Worm (Caenorhabditis elegans) whole organism, early embryonic: ENCODE measurements around the gene degl-2.

Experiments
- B0310.2 ChIP-seq: sonication (generic microtip); optimal IDR thresholded peaks from 2 replicates; lab custom pipeline; 2016; ENCODE audit warnings: mild to moderate bottlenecking, missing genetic modification characterization, missing compliant biosample characterization
- ama-1 ChIP-seq: fragments of 150-350 bp; optimal IDR thresholded peaks from 2 replicates; lab custom pipeline; 2014
- ceh-13 ChIP-seq: fragments of 200-800 bp; sonication (Bioruptor generic); optimal IDR thresholded peaks from 2 replicates; lab custom pipeline; 2018; ENCODE audit warnings: mild to moderate bottlenecking, missing genetic modification characterization, missing compliant biosample characterization
- ceh-36 ChIP-seq: sonication (generic microtip); optimal IDR thresholded peaks from 2 replicates; lab custom pipeline; 2016; ENCODE audit warnings: missing genetic modification characterization, inconsistent platforms, missing compliant biosample characterization
- ets-7 ChIP-seq: sonication (generic microtip); optimal IDR thresholded peaks from 2 replicates; lab custom pipeline; 2016; ENCODE audit warnings: missing genotype, missing genetic modification characterization, missing compliant biosample characterization
- hmg-4 ChIP-seq: fragments of 200-800 bp; sonication (Bioruptor generic); optimal IDR thresholded peaks from 2 replicates; lab custom pipeline; 2018; ENCODE audit warnings: mild to moderate bottlenecking, missing genetic modification characterization, missing compliant biosample characterization
- hnd-1 ChIP-seq: sonication (generic microtip); optimal IDR thresholded peaks from 2 replicates; lab custom pipeline; 2016; ENCODE audit warnings: missing genetic modification characterization, missing compliant biosample characterization
- pes-1 ChIP-seq: fragments of 200-800 bp; sonication (Bioruptor generic); IDR thresholded peaks from 2 replicates; pipeline ENCODE4 v1.3.6; 2022; ENCODE audit warnings: missing genetic modification reagents, missing genetic modification characterization, missing compliant biosample characterization
- scrt-1 ChIP-seq: fragments of 200-800 bp; sonication (Bioruptor generic); IDR thresholded peaks from 2 replicates; pipeline ENCODE4 v1.3.6; 2022; ENCODE audit warnings: missing genetic modification characterization, missing compliant biosample characterization
- sea-1 ChIP-seq: fragments of 200-800 bp; sonication (Bioruptor generic); conservative IDR thresholded peaks from 2 replicates; pipeline ENCODE4 v1.3.6; 2022; ENCODE audit warnings: missing genetic modification characterization, missing compliant biosample characterization
- tbx-37 ChIP-seq: fragments of 200-800 bp; sonication (Bioruptor generic); conservative IDR thresholded peaks from 2 replicates; pipeline ENCODE4 v1.3.6; 2022; ENCODE audit warnings: missing genetic modification reagents, missing genetic modification characterization, missing compliant biosample characterization
- tra-4 ChIP-seq: sonication (generic microtip); optimal IDR thresholded peaks from 2 replicates; lab custom pipeline; 2017; ENCODE audit warnings: missing genetic modification characterization, missing compliant biosample characterization

DNA sequence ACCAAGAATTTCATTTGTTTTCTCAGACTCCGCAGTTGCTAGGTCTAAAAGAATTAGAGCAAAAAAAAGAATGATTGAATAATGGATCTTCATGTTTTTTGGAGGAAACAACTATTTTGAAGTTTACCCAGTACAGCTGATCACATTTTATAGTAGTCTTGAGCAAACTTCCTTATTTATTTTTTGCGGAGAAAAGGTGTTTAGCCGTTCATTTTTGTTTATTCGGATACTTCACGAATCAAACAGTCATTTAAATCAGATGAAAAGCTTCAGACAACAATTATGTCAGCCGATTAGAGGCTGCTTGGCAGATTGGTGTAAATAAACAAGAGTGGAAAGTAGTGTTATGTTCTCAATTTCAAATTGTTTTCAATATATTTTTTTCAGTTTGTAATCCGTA, 19.0 kb upstream of the degl-2 start, which contains the start of gene W09C2.8:
- TF ChIP-seq ama-1 (lab: Kevin White, UChicago) (no peak), ceh-13 (no peak), sea-1 (no peak), ets-7 (no peak), ceh-36 (tag; lab: Kevin White, UChicago) (no peak), pes-1 (GFP tag; lab: Robert Waterston, UW) (no peak), hnd-1 (no peak), tra-4 (tag; lab: Kevin White, UChicago) (no peak), hmg-4 (GFP tag; lab: Kevin White, UChicago) (no peak), tbx-37 (GFP tag; lab: Robert Waterston, UW) (no peak), scrt-1 (GFP tag; lab: Robert Waterston, UW) (no peak), B0310.2 (tag; lab: Kevin White, UChicago) (no peak)
